Fruit fly (Drosophila melanogaster): ENCODE results near the gene Nhe3.

Nhe3 gene

dm6 chr2L:6677453-6677852, 6.7 kb downstream of the Nhe3 start, which contains the start of gene Nse1 (continued):
- TF ChIP-seq CG3065 (GFP tag; optimal IDR thresholded peaks at IDR 0.05): no peak
- peak; percentile 46 for TF ChIP-seq Ets97D (GFP tag; optimal IDR thresholded peaks at IDR 0.05)
- peak; percentile 9; the same call in 1 of the 2 replicates for TF ChIP-seq vvl (GFP tag; IDR thresholded peaks at IDR 0.05)
- TF ChIP-seq CG13624 (GFP tag; optimal IDR thresholded peaks at IDR 0.05): no peak
- TF ChIP-seq da (GFP tag; optimal IDR thresholded peaks at IDR 0.05): no peak
- TF ChIP-seq Nf-YA (GFP tag; IDR thresholded peaks at IDR 0.05): no peak
- peak; percentile 20 for TF ChIP-seq CG12659 (GFP tag; optimal IDR thresholded peaks at IDR 0.05)
- peak; percentile 32 for TF ChIP-seq CG10267 (tag; optimal IDR thresholded peaks at IDR 0.05)
- peak; percentile 78 for TF ChIP-seq sna (GFP tag; IDR thresholded peaks at IDR 0.05; ENCODE audit: partially characterized antibody)
- peak; percentile 9 for TF ChIP-seq CG4617 (GFP tag; optimal IDR thresholded peaks at IDR 0.05; ENCODE audit: borderline replicate concordance)
- TF ChIP-seq nau (GFP tag; optimal IDR thresholded peaks at IDR 0.05): no peak
- no peak for TF ChIP-seq vfl (GFP tag; optimal IDR thresholded peaks at IDR 0.05)
- TF ChIP-seq CG10543 (GFP tag; optimal IDR thresholded peaks at IDR 0.05): no peak
- TF ChIP-seq aop (GFP tag; IDR thresholded peaks at IDR 0.05): no peak
- peak; percentile 37 for TF ChIP-seq YL-1 (GFP tag; optimal IDR thresholded peaks at IDR 0.05)
- TF ChIP-seq Sry-δ (GFP tag; optimal IDR thresholded peaks at IDR 0.05): peak; percentile 84
- no peak for TF ChIP-seq lbe (GFP tag; optimal IDR thresholded peaks at IDR 0.05)
- TF ChIP-seq CG13123 (GFP tag; optimal IDR thresholded peaks at IDR 0.05): no peak
- TF ChIP-seq Dp (GFP tag; optimal IDR thresholded peaks at IDR 0.05): peak; percentile 94
- no peak for TF ChIP-seq chm (GFP tag; IDR thresholded peaks at IDR 0.05)
- no peak for TF ChIP-seq pros (GFP tag; optimal IDR thresholded peaks at IDR 0.05)
- no peak for TF ChIP-seq CG13775 (GFP tag; optimal IDR thresholded peaks at IDR 0.05)
- TF ChIP-seq chn (GFP tag; optimal IDR thresholded peaks at IDR 0.05): no peak
- no peak for TF ChIP-seq sisA (GFP tag; IDR thresholded peaks at IDR 0.05)
- TF ChIP-seq Dip2 (GFP tag; IDR thresholded peaks at IDR 0.05): no peak
- no peak for TF ChIP-seq zen (tag; optimal IDR thresholded peaks at IDR 0.05)
- TF ChIP-seq CG31441 (GFP tag; IDR thresholded peaks at IDR 0.05): no peak
- TF ChIP-seq CG14710 (tag; optimal IDR thresholded peaks at IDR 0.05): peak; percentile 38
- TF ChIP-seq odd (GFP tag; optimal IDR thresholded peaks at IDR 0.05): no peak
- TF ChIP-seq Bgb (GFP tag; IDR thresholded peaks at IDR 0.05; ENCODE audit: partially characterized antibody): peak; percentile 83
- TF ChIP-seq otp (GFP tag; IDR thresholded peaks at IDR 0.05): no peak
- TF ChIP-seq CG7372 (GFP tag; IDR thresholded peaks at IDR 0.05): no peak

- TF ChIP-seq BtbVII (GFP tag; optimal IDR thresholded peaks at IDR 0.05): no peak
- peak; percentile 26 for TF ChIP-seq grau (tag; optimal IDR thresholded peaks at IDR 0.05)
Measured at dm6 chr2L:6676535-6676934, 7.6 kb downstream of the Nhe3 start, which contains the start of gene cort. cort (minus strand) TSS chr2L:6676635.

dm6 chr2L:6673211-6674012, 10.8 kb downstream of the Nhe3 start, which contains the start of gene Spn27A:
Spn27A (minus strand) TSS chr2L:6673347.
- TF ChIP-seq ssp (GFP tag; IDR thresholded peaks at IDR 0.05) (peak; percentile 20; the same call in 1 of the 2 replicates), cas (GFP tag; IDR thresholded peaks at IDR 0.05) (no peak), Max (GFP tag; optimal IDR thresholded peaks at IDR 0.05) (peak; percentile 66), zen (tag; optimal IDR thresholded peaks at IDR 0.05) (peak; percentile 50), br (optimal IDR thresholded peaks at IDR 0.05) (no peak), CG34376 (GFP tag; optimal IDR thresholded peaks at IDR 0.05) (peak; percentile 29), CG4617 (GFP tag; optimal IDR thresholded peaks at IDR 0.05; ENCODE audit: borderline replicate concordance) (peak; percentile 11), sug (tag; optimal IDR thresholded peaks at IDR 0.05) (peak; percentile 2), gem (tag; optimal IDR thresholded peaks at IDR 0.05) (peak; percentile 73), CG2120 (GFP tag; optimal IDR thresholded peaks at IDR 0.05) (peak; percentile 76), Atf6 (GFP tag; IDR thresholded peaks at IDR 0.05) (no peak; the same call in 1 of the 2 replicates), ase (GFP tag; IDR thresholded peaks at IDR 0.05) (no peak), CG4404 (GFP tag; IDR thresholded peaks at IDR 0.05) (no peak), sd (tag; optimal IDR thresholded peaks at IDR 0.05) (no peak), Six4 (GFP tag; optimal IDR thresholded peaks at IDR 0.05) (peak; percentile 25), CG15601 (tag; optimal IDR thresholded peaks at IDR 0.05) (peak; percentile 62), lbe (GFP tag; optimal IDR thresholded peaks at IDR 0.05) (peak; percentile 31), CG12236 (GFP tag; optimal IDR thresholded peaks at IDR 0.05) (no peak)
